Fruit fly (Drosophila melanogaster) whole organism, embryonic: ENCODE data around the gene CG33791.

Source experiments
- Abd-B ChIP-seq: fragments of 200-800 bp; sonication (Bioruptor generic); optimal IDR thresholded peaks from 2 replicates; lab custom pipeline; 2018; ENCODE audit warnings: missing biosample characterization, mild to moderate bottlenecking, missing genetic modification characterization, moderate library complexity
- BEAF-32 ChIP-seq: fragments of 200-800 bp; sonication (Bioruptor generic); optimal IDR thresholded peaks from 3 replicates; lab custom pipeline; 2017; ENCODE audit warnings: missing biosample characterization, missing genetic modification characterization, mild to moderate bottlenecking, moderate library complexity, missing genetic modification reagents
- BtbVII ChIP-seq: fragments of 200-800 bp; sonication (Bioruptor generic); optimal IDR thresholded peaks from 3 replicates; lab custom pipeline; 2017; ENCODE audit warnings: missing biosample characterization, mild to moderate bottlenecking, missing genetic modification characterization
- CG12071 ChIP-seq: fragments of 200-800 bp; sonication (Bioruptor generic); optimal IDR thresholded peaks from 3 replicates; lab custom pipeline; 2018; ENCODE audit warnings: missing biosample characterization, mild to moderate bottlenecking, missing genetic modification characterization
- CG12299 ChIP-seq: fragments of 200-800 bp; sonication (Bioruptor generic); optimal IDR thresholded peaks from 2 replicates; lab custom pipeline; 2018; ENCODE audit warnings: missing biosample characterization, mild to moderate bottlenecking, missing genetic modification characterization
- CG15073 ChIP-seq: fragments of 200-800 bp; sonication (Bioruptor generic); optimal IDR thresholded peaks from 2 replicates; lab custom pipeline; 2016; ENCODE audit warnings: missing biosample characterization, missing genetic modification characterization
- CG15514 ChIP-seq: fragments of 200-800 bp; sonication (Bioruptor generic); optimal IDR thresholded peaks from 3 replicates; lab custom pipeline; 2017; ENCODE audit warnings: missing biosample characterization, missing genetic modification characterization, mild to moderate bottlenecking, moderate library complexity, missing genetic modification reagents
- CG17385 ChIP-seq: fragments of 200-800 bp; sonication (Bioruptor generic); optimal IDR thresholded peaks from 3 replicates; lab custom pipeline; 2018; ENCODE audit warnings: missing biosample characterization, mild to moderate bottlenecking, missing genetic modification characterization
- CG18476 ChIP-seq: fragments of 200-800 bp; sonication (Bioruptor generic); optimal IDR thresholded peaks from 2 replicates; lab custom pipeline; 2016; ENCODE audit warnings: missing biosample characterization, mild to moderate bottlenecking, missing genetic modification characterization
- CG18764 ChIP-seq: fragments of 200-800 bp; sonication (Bioruptor generic); optimal IDR thresholded peaks from 3 replicates; lab custom pipeline; 2016; ENCODE audit warnings: missing biosample characterization, missing genetic modification characterization
- CG2678 ChIP-seq: fragments of 200-800 bp; sonication (Bioruptor generic); optimal IDR thresholded peaks from 3 replicates; lab custom pipeline; 2019; ENCODE audit warnings: missing biosample characterization, mild to moderate bottlenecking, missing genetic modification characterization, moderate library complexity
- CG34422 ChIP-seq: fragments of 200-800 bp; sonication (Bioruptor generic); IDR thresholded peaks from 3 replicates; pipeline ENCODE4 v1.3.6; 2022; ENCODE audit warnings: missing biosample characterization, missing genetic modification characterization
- CG42726 ChIP-seq: fragments of 200-800 bp; sonication (Bioruptor generic); IDR thresholded peaks from 2 replicates; pipeline ENCODE4 v1.3.6; 2022; ENCODE audit warnings: missing biosample characterization, missing genetic modification characterization; ENCODE audit not compliant: partially characterized antibody
- CG4730 ChIP-seq: fragments of 200-800 bp; sonication (Bioruptor generic); IDR thresholded peaks from 2 replicates; pipeline ENCODE4 v1.3.6; 2022; ENCODE audit warnings: missing biosample characterization, missing genetic modification characterization
- CG6254 ChIP-seq: fragments of 200-800 bp; sonication (Bioruptor generic); optimal IDR thresholded peaks from 3 replicates; lab custom pipeline; 2017; ENCODE audit warnings: mild to moderate bottlenecking, missing biosample characterization, missing genetic modification reagents, missing genetic modification characterization
- CG6765 ChIP-seq: fragments of 200-800 bp; sonication (Bioruptor generic); optimal IDR thresholded peaks from 3 replicates; lab custom pipeline; 2017; ENCODE audit warnings: missing biosample characterization, mild to moderate bottlenecking, missing genetic modification characterization
- CG6813 ChIP-seq: fragments of 200-800 bp; sonication (Bioruptor generic); optimal IDR thresholded peaks from 2 replicates; lab custom pipeline; 2017; ENCODE audit warnings: missing biosample characterization, missing genetic modification characterization, mild to moderate bottlenecking, moderate library complexity, missing genetic modification reagents
- CG8359 ChIP-seq: fragments of 200-800 bp; sonication (Bioruptor generic); optimal IDR thresholded peaks from 2 replicates; lab custom pipeline; 2017; ENCODE audit warnings: missing biosample characterization, mild to moderate bottlenecking, missing genetic modification characterization, borderline replicate concordance
- CHES-1-like ChIP-seq: fragments of 200-800 bp; sonication (Bioruptor generic); optimal IDR thresholded peaks from 2 replicates; lab custom pipeline; 2016; ENCODE audit warnings: missing biosample characterization, missing genetic modification characterization
- CoRest ChIP-seq: fragments of 200-800 bp; sonication (Bioruptor generic); optimal IDR thresholded peaks from 3 replicates; lab custom pipeline; 2018; ENCODE audit warnings: missing biosample characterization, mild to moderate bottlenecking, missing genetic modification characterization, moderate library complexity
- Dbx ChIP-seq: fragments of 200-800 bp; sonication (Bioruptor generic); IDR thresholded peaks from 3 replicates; pipeline ENCODE4 v1.3.6; 2022; ENCODE audit warnings: missing biosample characterization, missing genetic modification characterization
- Deaf1 ChIP-seq: fragments of 200-800 bp; optimal IDR thresholded peaks from 3 replicates; lab custom pipeline; 2019; ENCODE audit warnings: missing biosample characterization, mild to moderate bottlenecking, missing genetic modification characterization, moderate library complexity
- E2f1 ChIP-seq: fragments of 200-800 bp; sonication (Bioruptor generic); IDR thresholded peaks from 2 replicates; pipeline ENCODE4 v1.3.6; 2022; ENCODE audit warnings: missing biosample characterization, missing genetic modification characterization
- Fer2 ChIP-seq: fragments of 200-800 bp; sonication (Bioruptor generic); optimal IDR thresholded peaks from 2 replicates; lab custom pipeline; 2018; ENCODE audit warnings: missing biosample characterization, mild to moderate bottlenecking, missing genetic modification characterization, moderate library complexity
- Hmx ChIP-seq: fragments of 200-800 bp; sonication (Bioruptor generic); optimal IDR thresholded peaks from 2 replicates; lab custom pipeline; 2016; ENCODE audit warnings: missing biosample characterization, missing genetic modification characterization
- Jarid2 ChIP-seq: fragments of 200-800 bp; sonication (Bioruptor generic); optimal IDR thresholded peaks from 3 replicates; lab custom pipeline; 2017; ENCODE audit warnings: mild to moderate bottlenecking, missing biosample characterization, missing genetic modification reagents, missing genetic modification characterization
- Nf-YC ChIP-seq: fragments of 200-800 bp; optimal IDR thresholded peaks from 3 replicates; lab custom pipeline; 2019; ENCODE audit warnings: missing biosample characterization, mild to moderate bottlenecking, missing genetic modification characterization, moderate library complexity
- Pdp1 ChIP-seq, 2 experiments: fragments of 200-800 bp; sonication (Bioruptor generic); optimal IDR thresholded peaks; 3 replicates each; lab custom pipeline; 2016; ENCODE audit warnings: missing biosample characterization in 2 of 2, missing genetic modification characterization in 2 of 2, mild to moderate bottlenecking in 1 of 2, moderate library complexity in 1 of 2
- amos ChIP-seq: fragments of 200-800 bp; sonication (Bioruptor generic); IDR thresholded peaks from 2 replicates; pipeline ENCODE4 v1.3.6; 2022; ENCODE audit warnings: missing biosample characterization, missing genetic modification characterization; ENCODE audit not compliant: partially characterized antibody
- bsh ChIP-seq, 2 experiments: fragments of 200-800 bp; sonication (Bioruptor generic); optimal IDR thresholded peaks; 2 replicates each; lab custom pipeline; 2017 to 2018; ENCODE audit warnings: mild to moderate bottlenecking in 2 of 2, missing biosample characterization in 2 of 2, missing genetic modification characterization in 2 of 2, moderate library complexity in 1 of 2
- cato ChIP-seq: fragments of 200-800 bp; sonication (Bioruptor generic); optimal IDR thresholded peaks from 2 replicates; lab custom pipeline; 2016; ENCODE audit warnings: missing biosample characterization, missing genetic modification characterization, borderline replicate concordance
- chm ChIP-seq: fragments of 200-800 bp; sonication (Bioruptor generic); IDR thresholded peaks from 2 replicates; pipeline ENCODE4 v1.3.6; 2022; ENCODE audit warnings: missing biosample characterization, missing genetic modification characterization
- chn ChIP-seq: fragments of 200-800 bp; sonication (Bioruptor generic); optimal IDR thresholded peaks from 2 replicates; lab custom pipeline; 2016; ENCODE audit warnings: missing biosample characterization, missing genetic modification characterization
- corto ChIP-seq: fragments of 200-800 bp; sonication (Bioruptor generic); optimal IDR thresholded peaks from 2 replicates; lab custom pipeline; 2016; ENCODE audit warnings: missing biosample characterization, mild to moderate bottlenecking, missing genetic modification characterization, moderate library complexity
- crc ChIP-seq: fragments of 200-800 bp; sonication (Bioruptor generic); optimal IDR thresholded peaks from 2 replicates; lab custom pipeline; 2016; ENCODE audit warnings: missing biosample characterization, missing genetic modification characterization
- cwo ChIP-seq: fragments of 200-800 bp; sonication (Bioruptor generic); optimal IDR thresholded peaks from 3 replicates; lab custom pipeline; 2017; ENCODE audit warnings: missing biosample characterization, missing genetic modification characterization, mild to moderate bottlenecking, moderate library complexity, missing genetic modification reagents
- gcm2 ChIP-seq: fragments of 200-800 bp; sonication (Bioruptor generic); optimal IDR thresholded peaks from 2 replicates; lab custom pipeline; 2016; ENCODE audit warnings: missing biosample characterization, missing genetic modification characterization
- jigr1 ChIP-seq: fragments of 200-800 bp; sonication (Bioruptor generic); IDR thresholded peaks from 3 replicates; pipeline ENCODE4 v1.3.6; 2022; ENCODE audit warnings: missing biosample characterization, missing genetic modification characterization
- klu ChIP-seq: fragments of 200-800 bp; sonication (Bioruptor generic); IDR thresholded peaks from 2 replicates; pipeline ENCODE4 v1.3.6; 2022; ENCODE audit warnings: missing biosample characterization, missing genetic modification characterization
- luna ChIP-seq: fragments of 200-800 bp; sonication (Bioruptor generic); optimal IDR thresholded peaks from 2 replicates; lab custom pipeline; 2016; ENCODE audit warnings: missing biosample characterization, missing genetic modification characterization
- nmo ChIP-seq: fragments of 200-800 bp; sonication (Bioruptor generic); optimal IDR thresholded peaks from 2 replicates; lab custom pipeline; 2018; ENCODE audit warnings: missing biosample characterization, mild to moderate bottlenecking, missing genetic modification characterization, moderate library complexity
- pros ChIP-seq: fragments of 200-800 bp; sonication (Bioruptor generic); optimal IDR thresholded peaks from 3 replicates; lab custom pipeline; 2019; ENCODE audit warnings: missing biosample characterization, mild to moderate bottlenecking, missing genetic modification characterization, moderate library complexity
- row ChIP-seq: fragments of 200-800 bp; sonication (Bioruptor generic); IDR thresholded peaks from 3 replicates; pipeline ENCODE4 v1.3.6; 2022; ENCODE audit warnings: missing biosample characterization, missing genetic modification characterization
- scrt ChIP-seq: fragments of 200-800 bp; sonication (Bioruptor generic); optimal IDR thresholded peaks from 2 replicates; lab custom pipeline; 2018; ENCODE audit warnings: missing biosample characterization, mild to moderate bottlenecking, missing genetic modification characterization, moderate library complexity
- sens-2 ChIP-seq: fragments of 200-800 bp; sonication (Bioruptor generic); IDR thresholded peaks from 2 replicates; pipeline ENCODE4 v1.3.6; 2022; ENCODE audit warnings: missing biosample characterization, missing genetic modification characterization
- twi ChIP-seq: fragments of 200-800 bp; optimal IDR thresholded peaks from 2 replicates; lab custom pipeline; 2019; ENCODE audit warnings: missing biosample characterization, mild to moderate bottlenecking, missing genetic modification characterization, moderate library complexity
- wdn ChIP-seq: fragments of 200-800 bp; sonication (Bioruptor generic); IDR thresholded peaks from 2 replicates; pipeline ENCODE4 v1.3.6; 2022; ENCODE audit warnings: missing biosample characterization, missing genetic modification characterization
- z ChIP-seq: fragments of 200-800 bp; sonication (Bioruptor generic); IDR thresholded peaks from 3 replicates; pipeline ENCODE4 v1.3.6; 2022; ENCODE audit warnings: missing biosample characterization, missing genetic modification characterization

CG33791 gene

DNA sequence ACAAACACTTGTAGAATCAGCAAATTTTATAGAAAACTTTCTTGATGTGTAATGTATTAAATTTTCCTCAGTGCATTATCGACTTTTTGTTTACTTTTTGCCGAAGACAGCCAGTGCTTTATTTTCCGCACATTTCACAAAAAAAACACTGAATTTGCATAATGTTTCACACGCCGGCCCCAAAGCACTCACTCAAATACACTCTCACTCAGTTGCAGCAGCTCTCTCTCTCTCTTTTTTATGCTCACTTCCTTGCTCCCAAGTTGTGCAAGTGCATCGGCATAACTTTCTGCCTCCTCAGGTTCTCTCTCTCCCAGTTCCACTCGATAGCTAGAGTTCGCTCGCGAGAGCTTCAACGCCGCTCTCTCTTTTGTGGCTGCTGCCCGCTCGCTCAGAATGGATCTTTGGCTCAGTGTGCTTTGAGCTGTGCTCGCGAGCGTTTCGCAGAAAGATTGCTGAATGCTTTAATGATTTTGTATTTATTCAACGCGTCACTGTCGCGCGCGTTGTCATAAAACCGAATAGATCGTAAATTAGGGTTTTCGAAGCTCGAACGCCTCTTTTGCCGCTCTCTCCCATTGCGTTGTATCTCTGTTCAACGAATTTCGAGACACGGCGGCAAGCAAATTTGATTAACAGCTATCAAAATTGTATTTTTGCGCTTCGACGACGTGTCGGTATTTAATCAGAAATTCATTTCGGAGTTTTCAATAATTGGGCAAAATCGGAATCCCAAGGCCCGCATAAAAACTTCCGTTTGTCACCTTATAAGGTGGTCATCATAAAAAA is 16.3 kb upstream of the CG33791 start (continued):
- TF ChIP-seq cwo = peak; percentile 27
- no peak for TF ChIP-seq sens-2
- TF ChIP-seq CG8359 (GFP tag; lab: Kevin White, UChicago) = peak; percentile 70
- TF ChIP-seq crc (GFP tag; lab: Kevin White, UChicago) = no peak
- no peak for TF ChIP-seq CG18476 (GFP tag; lab: Kevin White, UChicago)
- peak; percentile 82; the same call in 1 of the 2 replicates for TF ChIP-seq chm (GFP tag; lab: Robert Waterston, UW)
- TF ChIP-seq klu (GFP tag; lab: Robert Waterston, UW) = no peak
- peak; percentile 24 for TF ChIP-seq CG2678 (tag; lab: Kevin White, UChicago)
- no peak for TF ChIP-seq CG12299
- no peak for TF ChIP-seq Fer2 (tag; lab: Kevin White, UChicago)
- TF ChIP-seq Jarid2 = peak; percentile 98
- TF ChIP-seq Dbx (GFP tag; lab: Robert Waterston, UW) = peak; percentile 52; the same call in 1 of the 3 replicates
- no peak for TF ChIP-seq luna (GFP tag; lab: Kevin White, UChicago)
- peak in 1 of 2 experiments; percentile 67 for TF ChIP-seq bsh (GFP tag; optimal IDR thresholded peaks at IDR 0.05; lab: Kevin White, UChicago)
- TF ChIP-seq BEAF-32 (GFP tag; lab: Kevin White, UChicago) = no peak
- no peak for TF ChIP-seq chn (GFP tag; lab: Kevin White, UChicago)
- TF ChIP-seq CG6813 (GFP tag; lab: Kevin White, UChicago) = peak; percentile 53
- no peak for TF ChIP-seq CG17385 (GFP tag; lab: Kevin White, UChicago)
- TF ChIP-seq CHES-1-like (GFP tag; lab: Kevin White, UChicago) = no peak
- TF ChIP-seq jigr1 (GFP tag; lab: Robert Waterston, UW) = no peak
- peak; percentile 50; the same call in 1 of the 2 replicates for TF ChIP-seq amos (GFP tag; lab: Robert Waterston, UW)
- TF ChIP-seq Nf-YC (tag; lab: Kevin White, UChicago) = no peak
- TF ChIP-seq wdn (GFP tag; lab: Robert Waterston, UW) = no peak
- TF ChIP-seq Abd-B (GFP tag; lab: Kevin White, UChicago) = peak; percentile 21
- no peak for TF ChIP-seq row (GFP tag; lab: Robert Waterston, UW)
- TF ChIP-seq CG34422 (GFP tag; lab: Robert Waterston, UW) = 0 out of 3 replicates have a peak, but pooled peaks have one; percentile 42
- TF ChIP-seq CG6254 (GFP tag; lab: Kevin White, UChicago) = peak; percentile 24
- TF ChIP-seq pros (GFP tag; lab: Kevin White, UChicago) = peak; percentile 6
- peak; percentile 38 for TF ChIP-seq BtbVII (GFP tag; lab: Kevin White, UChicago)
- no peak for TF ChIP-seq CG18764 (GFP tag; lab: Kevin White, UChicago)
- TF ChIP-seq Hmx (GFP tag; lab: Kevin White, UChicago) = no peak
- TF ChIP-seq CG15073 (GFP tag; lab: Kevin White, UChicago) = no peak
- TF ChIP-seq twi (tag; lab: Kevin White, UChicago) = no peak
- TF ChIP-seq gcm2 (GFP tag; lab: Kevin White, UChicago) = no peak
- no peak; the same call in 1 of the 2 replicates for TF ChIP-seq CG42726 (GFP tag; lab: Robert Waterston, UW)
- peak; percentile 10 for TF ChIP-seq corto (GFP tag; lab: Kevin White, UChicago)
- no peak for TF ChIP-seq CG4730 (GFP tag; lab: Robert Waterston, UW)
- TF ChIP-seq scrt (GFP tag; lab: Kevin White, UChicago) = peak; percentile 4
- no peak for TF ChIP-seq cato
- TF ChIP-seq nmo (GFP tag; lab: Kevin White, UChicago) = no peak
- TF ChIP-seq E2f1 = no peak; the same call in 1 of the 2 replicates
- no peak for TF ChIP-seq CoRest (tag; lab: Kevin White, UChicago)
- peak; percentile 44 for TF ChIP-seq Deaf1 (tag; lab: Kevin White, UChicago)
- peak; percentile 99 for TF ChIP-seq z (GFP tag; lab: Robert Waterston, UW)
- TF ChIP-seq CG12071 (GFP tag; lab: Kevin White, UChicago) = peak; percentile 20
- TF ChIP-seq CG15514 = peak; percentile 24
- TF ChIP-seq CG6765 (GFP tag; lab: Kevin White, UChicago) = peak; percentile 60
- peak in 1 of 2 experiments; percentile 78 for TF ChIP-seq Pdp1 (GFP tag; optimal IDR thresholded peaks at IDR 0.05; lab: Kevin White, UChicago)
